5 worm cellular contexts compared by ENCODE assay signal in the genomic region with DNA sequence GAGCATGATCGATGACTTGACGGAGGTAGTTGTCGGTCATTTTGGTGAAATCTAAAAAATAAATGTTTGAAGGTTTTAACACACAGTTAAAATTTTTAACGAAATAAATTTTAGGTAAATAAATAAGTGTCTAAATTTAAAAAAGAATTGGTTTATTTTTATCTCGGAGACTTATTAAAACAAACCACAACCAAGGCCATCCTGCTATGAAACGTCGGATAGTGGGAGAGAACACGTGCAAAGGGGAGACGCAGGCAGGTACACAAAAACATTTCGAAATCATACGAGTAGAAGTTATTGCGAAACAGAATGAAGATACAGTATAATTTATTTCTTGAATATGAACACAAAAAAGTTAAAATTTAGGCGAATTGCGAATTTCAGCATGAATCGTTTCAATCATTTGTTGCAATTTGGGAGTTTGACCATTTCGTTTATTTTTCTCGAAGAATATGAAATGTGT.
A peak's percentile ranks its signal among the peaks of the same experiment; 100 is the strongest.
TF ChIP-seq lines count a peak whose summit lies in the region.

A gene (minus strand): TSS at position 51 of the 463 bp plus-strand sequence.

TF ChIP-seq in whole organism, L1 larva, 84 proteins besides CTCF, POLR2A, EP300 and RAD21 (continues in another document):
- TF ChIP-seq nhr-237 (tag; optimal IDR thresholded peaks at IDR 0.05; lab: Kevin White, UChicago) (no peak), pax-3 (tag; optimal IDR thresholded peaks at IDR 0.05; lab: Kevin White, UChicago) (no peak), nhr-90 (tag; optimal IDR thresholded peaks at IDR 0.05; lab: Kevin White, UChicago; ENCODE audit: poor library complexity) (peak; percentile 16), ceh-82 (tag; optimal IDR thresholded peaks at IDR 0.05; lab: Kevin White, UChicago) (peak in 1 of 3 experiments; percentile 30), lin-14 (GFP tag; optimal IDR thresholded peaks at IDR 0.05; lab: Kevin White, UChicago) (peak; percentile 61), blmp-1 (tag; optimal IDR thresholded peaks at IDR 0.05; lab: Kevin White, UChicago) (peak; percentile 36), unc-98 (GFP tag; IDR thresholded peaks at IDR 0.05; lab: Robert Waterston, UW) (no peak), dpl-1 (GFP tag; optimal IDR thresholded peaks at IDR 0.05; lab: Kevin White, UChicago) (peak in 1 of 3 experiments; percentile 10), F16B12.6 (tag; optimal IDR thresholded peaks at IDR 0.05; lab: Kevin White, UChicago) (no peak), snpc-4 (tag; optimal IDR thresholded peaks at IDR 0.05; lab: Kevin White, UChicago) (no peak), fkh-8 (tag; optimal IDR thresholded peaks at IDR 0.05; lab: Kevin White, UChicago) (no peak), fkh-4 (tag; optimal IDR thresholded peaks at IDR 0.05; lab: Kevin White, UChicago; ENCODE audit: borderline replicate concordance) (no peak), snu-23 (GFP tag; optimal IDR thresholded peaks at IDR 0.05; lab: Kevin White, UChicago) (peak; percentile 34), xbp-1 (tag; optimal IDR thresholded peaks at IDR 0.05; lab: Kevin White, UChicago) (peak; percentile 99), sptf-1 (tag; optimal IDR thresholded peaks at IDR 0.05; lab: Kevin White, UChicago) (no peak), mep-1 (tag; optimal IDR thresholded peaks at IDR 0.05; lab: Kevin White, UChicago) (peak; percentile 72), nhr-84 (tag; optimal IDR thresholded peaks at IDR 0.05; lab: Kevin White, UChicago) (no peak)

TF ChIP-seq in whole organism, L2 larva, 48 proteins besides CTCF, POLR2A, EP300 and RAD21:
- TF ChIP-seq lsy-2 (tag; optimal IDR thresholded peaks at IDR 0.05; lab: Kevin White, UChicago) (peak in 1 of 2 experiments; percentile 56), nhr-129 (tag; optimal IDR thresholded peaks at IDR 0.05; lab: Kevin White, UChicago) (peak; percentile 39), C34F6.9 (tag; optimal IDR thresholded peaks at IDR 0.05; lab: Kevin White, UChicago) (peak; percentile 55), nhr-25 (tag; optimal IDR thresholded peaks at IDR 0.05; lab: Kevin White, UChicago) (peak; percentile 7), gmeb-1 (tag; optimal IDR thresholded peaks at IDR 0.05; lab: Kevin White, UChicago) (no peak), elt-3 (tag; optimal IDR thresholded peaks at IDR 0.05; lab: Kevin White, UChicago) (no peak), mdl-1 (tag; optimal IDR thresholded peaks at IDR 0.05; lab: Kevin White, UChicago) (peak in 1 of 2 experiments; percentile 31), unc-55 (GFP tag; optimal IDR thresholded peaks at IDR 0.05; lab: Kevin White, UChicago) (peak; percentile 69)

TF ChIP-seq in whole organism, L3 larva, 47 proteins besides CTCF, POLR2A, EP300 and RAD21:
- TF ChIP-seq nfya-1 (tag; optimal IDR thresholded peaks at IDR 0.05; lab: Kevin White, UChicago; ENCODE audit: insufficient read depth), result peak; percentile 31
- no peak for TF ChIP-seq lin-15B (tag; optimal IDR thresholded peaks at IDR 0.05; lab: Kevin White, UChicago)
- TF ChIP-seq mdl-1 (tag; optimal IDR thresholded peaks at IDR 0.05; lab: Kevin White, UChicago), result no peak
- TF ChIP-seq nhr-23 (tag; optimal IDR thresholded peaks at IDR 0.05; lab: Kevin White, UChicago), result peak; percentile 30
- no peak for TF ChIP-seq lsy-12 (tag; optimal IDR thresholded peaks at IDR 0.05; lab: Kevin White, UChicago)
- no peak for TF ChIP-seq nhr-76 (tag; optimal IDR thresholded peaks at IDR 0.05; lab: Kevin White, UChicago)
- no peak for TF ChIP-seq nhr-67 (tag; optimal IDR thresholded peaks at IDR 0.05; lab: Kevin White, UChicago)
- TF ChIP-seq ZK546.5 (tag; optimal IDR thresholded peaks at IDR 0.05; lab: Kevin White, UChicago), result no peak
- TF ChIP-seq sea-2 (GFP tag; optimal IDR thresholded peaks at IDR 0.05; lab: Kevin White, UChicago), result no peak
- TF ChIP-seq unc-62 (GFP tag; optimal IDR thresholded peaks at IDR 0.05; lab: Kevin White, UChicago), result no peak
- no peak for TF ChIP-seq snpc-4 (tag; optimal IDR thresholded peaks at IDR 0.05; lab: Kevin White, UChicago)

TF ChIP-seq in whole organism, L4 larva, 104 proteins besides CTCF, POLR2A, EP300 and RAD21:
- TF ChIP-seq hlh-30 (tag; optimal IDR thresholded peaks at IDR 0.05; lab: Kevin White, UChicago; ENCODE audit: insufficient read depth) (peak; percentile 69), unc-62 (GFP tag; optimal IDR thresholded peaks at IDR 0.05 in 1 of 2; lab: Kevin White, UChicago) (peak in 1 of 2 experiments; percentile 73), unc-62 (tag; optimal IDR thresholded peaks at IDR 0.05; lab: Kevin White, UChicago) (no peak), nhr-11 (tag; optimal IDR thresholded peaks at IDR 0.05; lab: Kevin White, UChicago) (no peak), mdl-1 (tag; optimal IDR thresholded peaks at IDR 0.05; lab: Kevin White, UChicago) (peak in 1 of 2 experiments; percentile 31), aha-1 (tag; lab: Kevin White, UChicago) (no peak), daf-16 (GFP tag; optimal IDR thresholded peaks at IDR 0.05; lab: Kevin White, UChicago) (no peak), daf-16 (tag; optimal IDR thresholded peaks at IDR 0.05; lab: Kevin White, UChicago) (no peak)

TF ChIP-seq in whole organism, young adult, 124 proteins besides CTCF, POLR2A, EP300 and RAD21:
- TF ChIP-seq F10E7.11 (tag; optimal IDR thresholded peaks at IDR 0.05; lab: Kevin White, UChicago) (no peak), hmg-1.2 (GFP tag; IDR thresholded peaks at IDR 0.05; lab: Robert Waterston, UW) (peak; percentile 72), Y95B8A.8 (GFP tag; IDR thresholded peaks at IDR 0.05; lab: Robert Waterston, UW) (no peak), cebp-1 (GFP tag; IDR thresholded peaks at IDR 0.05; lab: Robert Waterston, UW) (peak; percentile 85), cebp-1 (tag; optimal IDR thresholded peaks at IDR 0.05; lab: Kevin White, UChicago) (peak; percentile 96), B0336.3 (GFP tag; IDR thresholded peaks at IDR 0.05; lab: Robert Waterston, UW) (no peak), nhr-27 (tag; optimal IDR thresholded peaks at IDR 0.05; lab: Kevin White, UChicago) (no peak)
